Worm (Caenorhabditis elegans) whole organism, L4/young adult: ENCODE measurements around the gene C47D12.2.

Experiments used
- W03F9.2 ChIP-seq: fragments of 150-350 bp; optimal IDR thresholded peaks from 2 replicates; lab custom pipeline; 2014; ENCODE audit warnings: missing biosample characterization, missing genetic modification characterization
- dao-5 ChIP-seq: sonication (generic microtip); optimal IDR thresholded peaks from 2 replicates; lab custom pipeline; 2016; ENCODE audit warnings: missing genotype, missing genetic modification characterization, moderate library complexity, missing compliant biosample characterization
- him-1 ChIP-seq: sonication (generic microtip); optimal IDR thresholded peaks from 2 replicates; lab custom pipeline; 2016; ENCODE audit warnings: missing genotype, missing genetic modification reagents, missing genetic modification characterization, missing compliant biosample characterization

DNA sequence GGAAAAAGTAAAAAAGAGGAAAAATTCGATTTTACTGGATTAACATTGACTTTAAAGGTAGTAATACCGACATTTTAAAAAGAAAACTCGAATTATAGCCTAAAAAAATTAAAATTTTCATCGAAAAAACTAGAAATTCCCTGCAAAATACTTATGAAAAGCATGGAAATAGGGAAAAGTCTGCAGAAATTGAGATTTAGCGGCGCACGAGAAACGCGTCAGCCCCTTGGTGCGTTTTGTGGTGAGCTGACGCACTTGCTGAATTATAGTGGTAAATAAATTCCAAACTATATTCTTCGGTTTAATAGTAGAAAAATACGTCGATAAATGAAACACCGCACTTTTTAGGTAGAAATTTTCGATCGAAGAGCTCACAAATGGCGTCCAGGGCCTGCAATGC, 18.3 kb downstream of the C47D12.2 start:
- TF ChIP-seq him-1: no peak
- TF ChIP-seq W03F9.2 (tag; lab: Kevin White, UChicago): no peak
- TF ChIP-seq dao-5: no peak
